Fruit fly (Drosophila melanogaster) whole organism, prepupa: ENCODE results near the gene CG9030.

Experiments
- Blimp-1 ChIP-seq: fragments of 200-800 bp; sonication (Bioruptor generic); optimal IDR thresholded peaks from 3 replicates; lab custom pipeline; 2017; ENCODE audit warnings: missing biosample characterization, missing genetic modification characterization, mild to moderate bottlenecking, moderate library complexity, missing genetic modification reagents
- CG10631 ChIP-seq: fragments of 200-800 bp; sonication (Bioruptor generic); optimal IDR thresholded peaks from 2 replicates; lab custom pipeline; 2016; ENCODE audit warnings: missing biosample characterization, missing genetic modification characterization
- CG10669 ChIP-seq: fragments of 200-800 bp; sonication (Bioruptor generic); optimal IDR thresholded peaks from 3 replicates; lab custom pipeline; 2018; ENCODE audit warnings: missing biosample characterization, mild to moderate bottlenecking, missing genetic modification characterization, moderate library complexity
- CG11762 ChIP-seq: fragments of 200-800 bp; sonication (Bioruptor generic); optimal IDR thresholded peaks from 3 replicates; lab custom pipeline; 2016; ENCODE audit warnings: missing biosample characterization, missing genetic modification characterization; ENCODE audit not compliant: insufficient read depth
- CG11902 ChIP-seq: fragments of 200-800 bp; sonication (Bioruptor generic); optimal IDR thresholded peaks from 3 replicates; lab custom pipeline; 2016; ENCODE audit warnings: missing biosample characterization, missing genetic modification characterization
- CG15336 ChIP-seq: fragments of 200-800 bp; sonication (Bioruptor generic); IDR thresholded peaks from 2 replicates; pipeline ENCODE4 v1.3.6; 2022; ENCODE audit warnings: missing biosample characterization, missing genetic modification characterization
- CG16779 ChIP-seq: fragments of 200-800 bp; sonication (Bioruptor generic); optimal IDR thresholded peaks from 3 replicates; lab custom pipeline; 2017; ENCODE audit warnings: missing biosample characterization, mild to moderate bottlenecking, missing genetic modification characterization
- CG3032 ChIP-seq: fragments of 200-800 bp; optimal IDR thresholded peaks from 2 replicates; lab custom pipeline; 2019; ENCODE audit warnings: missing biosample characterization, mild to moderate bottlenecking, missing genetic modification characterization, moderate library complexity
- CG32006 ChIP-seq: fragments of 200-800 bp; sonication (Bioruptor generic); optimal IDR thresholded peaks from 3 replicates; lab custom pipeline; 2017; ENCODE audit warnings: missing biosample characterization, mild to moderate bottlenecking, missing genetic modification characterization
- CG34406 ChIP-seq: fragments of 200-800 bp; sonication (Bioruptor generic); optimal IDR thresholded peaks from 3 replicates; lab custom pipeline; 2016; ENCODE audit warnings: missing biosample characterization, missing genetic modification characterization
- CG4318 ChIP-seq: fragments of 200-800 bp; sonication (Bioruptor generic); optimal IDR thresholded peaks from 3 replicates; lab custom pipeline; 2017; ENCODE audit warnings: missing biosample characterization, mild to moderate bottlenecking, missing genetic modification characterization
- CG6163 ChIP-seq: fragments of 200-800 bp; sonication (Bioruptor generic); IDR thresholded peaks from 3 replicates; pipeline ENCODE4 v1.3.6; 2022; ENCODE audit warnings: missing biosample characterization, missing genetic modification characterization
- CG6276 ChIP-seq: fragments of 200-800 bp; sonication (Bioruptor generic); optimal IDR thresholded peaks from 2 replicates; lab custom pipeline; 2017; ENCODE audit warnings: missing biosample characterization, mild to moderate bottlenecking, missing genetic modification characterization
- CG6792 ChIP-seq: fragments of 200-800 bp; sonication (Bioruptor generic); optimal IDR thresholded peaks from 3 replicates; lab custom pipeline; 2016; ENCODE audit warnings: missing biosample characterization, missing genetic modification characterization
- CG6808 ChIP-seq: fragments of 200-800 bp; sonication (Bioruptor generic); optimal IDR thresholded peaks from 3 replicates; lab custom pipeline; 2017; ENCODE audit warnings: missing biosample characterization, missing genetic modification characterization, mild to moderate bottlenecking, moderate library complexity, missing genetic modification reagents
- CG8119 ChIP-seq: fragments of 200-800 bp; sonication (Bioruptor generic); IDR thresholded peaks from 3 replicates; pipeline ENCODE4 v1.3.6; 2022; ENCODE audit warnings: missing biosample characterization, missing genetic modification characterization
- CG8632 ChIP-seq: fragments of 200-800 bp; sonication (Bioruptor generic); optimal IDR thresholded peaks from 3 replicates; lab custom pipeline; 2016; ENCODE audit warnings: missing biosample characterization, missing genetic modification characterization
- CG9139 ChIP-seq: fragments of 200-800 bp; sonication (Bioruptor generic); optimal IDR thresholded peaks from 3 replicates; lab custom pipeline; 2017; ENCODE audit warnings: missing biosample characterization, mild to moderate bottlenecking, missing genetic modification characterization
- Eip75B ChIP-seq: fragments of 200-800 bp; sonication (Bioruptor generic); optimal IDR thresholded peaks from 3 replicates; lab custom pipeline; 2016; ENCODE audit warnings: missing biosample characterization, missing genetic modification characterization
- Eip78C ChIP-seq: fragments of 200-800 bp; sonication (Bioruptor generic); peaks from one replicate; lab custom pipeline; 2016; ENCODE audit warnings: missing biosample characterization, missing genetic modification characterization
- Eip93F ChIP-seq: fragments of 200-800 bp; sonication (Bioruptor generic); optimal IDR thresholded peaks from 2 replicates; lab custom pipeline; 2016; ENCODE audit warnings: missing biosample characterization, mild to moderate bottlenecking, missing genetic modification characterization
- Ets96B ChIP-seq: fragments of 200-800 bp; optimal IDR thresholded peaks from 2 replicates; lab custom pipeline; 2019; ENCODE audit warnings: missing biosample characterization, mild to moderate bottlenecking, missing genetic modification characterization, moderate library complexity
- Gug ChIP-seq: fragments of 200-800 bp; sonication (Bioruptor generic); IDR thresholded peaks from 2 replicates; pipeline ENCODE4 v1.3.6; 2022; ENCODE audit warnings: missing biosample characterization, missing genetic modification characterization
- Hr38 ChIP-seq: sonication (Bioruptor generic); optimal IDR thresholded peaks from 2 replicates; lab custom pipeline; 2016; ENCODE audit warnings: missing biosample characterization, missing genetic modification characterization
- Hr4 ChIP-seq: fragments of 200-800 bp; sonication (Bioruptor generic); optimal IDR thresholded peaks from 3 replicates; lab custom pipeline; 2016; ENCODE audit warnings: missing biosample characterization, missing genetic modification characterization
- Met ChIP-seq: fragments of 200-800 bp; sonication (Bioruptor generic); optimal IDR thresholded peaks from 3 replicates; lab custom pipeline; 2016; ENCODE audit warnings: missing biosample characterization, missing genetic modification characterization
- OdsH ChIP-seq: fragments of 200-800 bp; sonication (Bioruptor generic); optimal IDR thresholded peaks from 3 replicates; lab custom pipeline; 2016; ENCODE audit warnings: missing biosample characterization, missing genetic modification characterization
- Smox ChIP-seq: fragments of 200-800 bp; sonication (Bioruptor generic); optimal IDR thresholded peaks from 3 replicates; lab custom pipeline; 2016; ENCODE audit warnings: missing biosample characterization, missing genetic modification characterization
- Sox102F ChIP-seq: fragments of 200-800 bp; sonication (Bioruptor generic); optimal IDR thresholded peaks from 2 replicates; lab custom pipeline; 2016; ENCODE audit warnings: missing biosample characterization, mild to moderate bottlenecking, missing genetic modification characterization
- Sox14 ChIP-seq: fragments of 200-800 bp; sonication (Bioruptor generic); optimal IDR thresholded peaks from 3 replicates; lab custom pipeline; 2016; ENCODE audit warnings: missing biosample characterization, missing genetic modification characterization
- Sox15 ChIP-seq: fragments of 200-800 bp; sonication (Bioruptor generic); optimal IDR thresholded peaks from 3 replicates; lab custom pipeline; 2016; ENCODE audit warnings: missing biosample characterization, missing genetic modification characterization
- acj6 ChIP-seq: fragments of 200-800 bp; sonication (Bioruptor generic); optimal IDR thresholded peaks from 3 replicates; lab custom pipeline; 2016; ENCODE audit warnings: missing biosample characterization, missing genetic modification characterization
- cyc ChIP-seq: fragments of 200-800 bp; sonication (Bioruptor generic); optimal IDR thresholded peaks from 3 replicates; lab custom pipeline; 2016; ENCODE audit warnings: missing biosample characterization, missing genetic modification characterization
- dac ChIP-seq: fragments of 200-800 bp; sonication (Bioruptor generic); optimal IDR thresholded peaks from 2 replicates; lab custom pipeline; 2017; ENCODE audit warnings: missing biosample characterization, mild to moderate bottlenecking, missing genetic modification characterization
- eg ChIP-seq: fragments of 200-800 bp; sonication (Bioruptor generic); IDR thresholded peaks from 3 replicates; pipeline ENCODE4 v1.3.6; 2022; ENCODE audit warnings: missing biosample characterization, missing genetic modification characterization
- esn ChIP-seq: fragments of 200-800 bp; sonication (Bioruptor generic); optimal IDR thresholded peaks from 2 replicates; lab custom pipeline; 2016; ENCODE audit warnings: missing biosample characterization, mild to moderate bottlenecking, missing genetic modification characterization, moderate library complexity
- fd59A ChIP-seq: fragments of 200-800 bp; sonication (Bioruptor generic); optimal IDR thresholded peaks from 2 replicates; lab custom pipeline; 2017; ENCODE audit warnings: missing biosample characterization, mild to moderate bottlenecking, missing genetic modification characterization, missing genetic modification reagents
- fd85E ChIP-seq: fragments of 200-800 bp; sonication (Bioruptor generic); optimal IDR thresholded peaks from 3 replicates; lab custom pipeline; 2016; ENCODE audit warnings: missing biosample characterization, missing genetic modification characterization
- fkh ChIP-seq: fragments of 200-800 bp; sonication (Bioruptor generic); optimal IDR thresholded peaks from 3 replicates; lab custom pipeline; 2017; ENCODE audit warnings: missing biosample characterization, mild to moderate bottlenecking, missing genetic modification characterization, moderate library complexity
- lz ChIP-seq: fragments of 200-800 bp; sonication (Bioruptor generic); optimal IDR thresholded peaks from 3 replicates; lab custom pipeline; 2016; ENCODE audit warnings: missing biosample characterization, missing genetic modification characterization
- pdm3 ChIP-seq: fragments of 200-800 bp; sonication (Bioruptor generic); optimal IDR thresholded peaks from 3 replicates; lab custom pipeline; 2016; ENCODE audit warnings: missing biosample characterization, missing genetic modification characterization
- salr ChIP-seq, 2 experiments: fragments of 200-800 bp; sonication (Bioruptor generic); optimal IDR thresholded peaks; 3 replicates each; lab custom pipeline; 2016 to 2018; ENCODE audit warnings: missing biosample characterization in 2 of 2, missing genetic modification characterization in 2 of 2, mild to moderate bottlenecking in 1 of 2
- spab ChIP-seq: fragments of 200-800 bp; sonication (Bioruptor generic); optimal IDR thresholded peaks from 2 replicates; lab custom pipeline; 2017; ENCODE audit warnings: missing biosample characterization, mild to moderate bottlenecking, missing genetic modification characterization, missing genetic modification reagents
- ss ChIP-seq, 2 experiments: fragments of 200-800 bp; sonication (Bioruptor generic); optimal IDR thresholded peaks; 2 replicates in 1 of 2; 3 replicates in 1 of 2; lab custom pipeline; 2017 to 2018; ENCODE audit warnings: mild to moderate bottlenecking in 2 of 2, missing biosample characterization in 2 of 2, missing genetic modification characterization in 2 of 2, moderate library complexity in 1 of 2
- svp ChIP-seq: fragments of 200-800 bp; sonication (Bioruptor generic); peaks from one replicate; lab custom pipeline; 2016; ENCODE audit warnings: missing biosample characterization, missing genetic modification characterization
- topi ChIP-seq: fragments of 200-800 bp; sonication (Bioruptor generic); optimal IDR thresholded peaks from 3 replicates; lab custom pipeline; 2016; ENCODE audit warnings: missing biosample characterization, missing genetic modification characterization
- vri ChIP-seq: fragments of 200-800 bp; sonication (Bioruptor generic); optimal IDR thresholded peaks from 3 replicates; lab custom pipeline; 2016; ENCODE audit warnings: missing biosample characterization, mild to moderate bottlenecking, missing genetic modification characterization

CG9030 gene

DNA sequence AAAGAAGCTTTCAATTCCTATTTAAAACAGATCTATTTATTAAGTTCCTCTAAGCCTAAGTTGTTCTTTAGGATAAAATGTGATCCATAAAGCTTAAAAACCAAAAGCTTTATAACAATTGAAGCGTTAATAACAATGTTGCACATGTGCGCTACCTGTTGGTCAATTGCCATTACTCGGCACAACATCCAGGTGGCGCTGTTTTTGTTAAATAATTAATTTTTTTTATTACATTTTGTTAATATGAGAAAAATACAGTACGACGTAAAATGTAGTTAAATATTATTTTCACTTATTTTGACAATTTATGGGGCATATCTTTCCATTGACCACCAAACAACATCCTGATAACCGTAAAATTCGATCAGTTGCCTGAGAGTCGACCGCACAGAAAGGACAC is 1.0 kb downstream of the CG9030 start (continued):
- TF ChIP-seq Gug, result no peak
- no peak for TF ChIP-seq CG6792 (GFP tag; lab: Kevin White, UChicago)
- no peak for TF ChIP-seq CG8632 (GFP tag; lab: Kevin White, UChicago)
- no peak for TF ChIP-seq CG16779
- TF ChIP-seq Eip75B (GFP tag; lab: Kevin White, UChicago), result no peak
- TF ChIP-seq Met (GFP tag; lab: Kevin White, UChicago), result peak; percentile 37

DNA sequence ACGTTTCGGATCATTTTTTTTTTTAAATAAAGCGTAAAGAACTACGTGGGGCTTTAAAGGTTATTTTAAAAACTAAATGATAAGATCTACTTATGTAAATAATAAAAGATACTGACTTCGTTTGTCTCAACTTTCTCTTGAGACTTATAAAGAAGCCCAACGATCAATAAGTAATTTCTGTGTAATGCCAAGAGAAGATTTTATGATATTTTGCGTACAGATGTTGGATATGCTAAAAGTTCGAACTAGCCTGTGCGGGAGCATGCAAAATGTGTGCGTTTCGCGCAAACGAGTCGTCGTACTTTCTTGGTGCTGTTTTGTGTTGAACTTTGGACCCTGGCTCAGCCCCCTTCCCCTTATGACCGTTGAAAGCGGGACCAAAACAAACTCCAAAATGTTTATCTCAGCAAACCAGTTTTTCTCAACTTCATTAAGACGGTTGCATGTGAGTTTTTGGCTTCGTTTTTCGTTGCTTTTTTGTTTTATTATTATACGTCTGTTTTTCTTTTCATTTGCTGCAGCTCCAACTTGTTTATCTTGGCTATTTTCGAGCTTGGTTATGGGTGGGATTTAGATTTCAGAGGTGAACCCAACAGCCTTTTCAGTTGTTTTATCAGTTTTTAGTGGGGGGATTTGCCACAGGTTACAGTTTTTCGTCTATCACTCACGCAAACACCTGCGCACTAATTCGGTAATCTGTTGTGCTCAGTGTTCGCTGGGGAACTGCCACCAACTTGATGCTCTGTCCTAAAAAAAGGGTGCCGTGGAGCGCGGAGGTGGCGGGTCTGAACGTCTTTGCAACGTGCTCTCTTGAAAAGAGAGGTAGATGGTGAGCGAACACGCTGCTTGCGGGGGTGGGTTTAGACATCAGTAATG is 1.8 kb downstream of the CG9030 start, which contains the start of gene pdgy:
Gene pdgy, minus strand, starts transcription at position 688 of the 876 bp plus-strand sequence.
- TF ChIP-seq cyc (GFP tag; lab: Kevin White, UChicago) (no peak), lz (GFP tag; lab: Kevin White, UChicago) (no peak), CG8119 (GFP tag; lab: Robert Waterston, UW) (peak; percentile 81), acj6 (GFP tag; lab: Kevin White, UChicago) (no peak), Smox (GFP tag; lab: Kevin White, UChicago) (no peak), CG11762 (GFP tag; lab: Kevin White, UChicago) (peak; percentile 44), ss (GFP tag; optimal IDR thresholded peaks at IDR 0.05; lab: Kevin White, UChicago) (peak; percentile 98 to 99), salr (GFP tag; optimal IDR thresholded peaks at IDR 0.05; lab: Kevin White, UChicago) (peak; percentile 50 to 67), CG6163 (GFP tag; lab: Robert Waterston, UW) (peak; percentile 79), CG15336 (GFP tag; lab: Robert Waterston, UW) (peak; percentile 76; the same call in 1 of the 2 replicates), CG16779 (peak; percentile 88), Sox15 (GFP tag; lab: Kevin White, UChicago) (no peak), topi (GFP tag; lab: Kevin White, UChicago) (peak; percentile 41), fkh (peak; percentile 33), eg (GFP tag; lab: Robert Waterston, UW) (peak; percentile 88), Hr4 (GFP tag; lab: Kevin White, UChicago) (no peak), pdm3 (GFP tag; lab: Kevin White, UChicago) (no peak), vri (GFP tag; lab: Kevin White, UChicago) (peak; percentile 7), fd85E (GFP tag; lab: Kevin White, UChicago) (peak; percentile 47), dac (GFP tag; lab: Kevin White, UChicago) (peak; percentile 1), CG6808 (GFP tag; lab: Kevin White, UChicago) (peak; percentile 96), CG10631 (GFP tag; lab: Kevin White, UChicago) (no peak), CG32006 (peak; percentile 69), CG8632 (GFP tag; lab: Kevin White, UChicago) (no peak), Eip93F (GFP tag; lab: Kevin White, UChicago) (peak; percentile 95), Gug (peak; percentile 25; the same call in 1 of the 2 replicates), Sox14 (GFP tag; lab: Kevin White, UChicago) (no peak), CG3032 (tag; lab: Kevin White, UChicago) (peak; percentile 31), Sox102F (GFP tag; lab: Kevin White, UChicago) (peak; percentile 61), Met (GFP tag; lab: Kevin White, UChicago) (peak; percentile 51), spab (GFP tag; lab: Kevin White, UChicago) (peak; percentile 86), svp (GFP tag; lab: Kevin White, UChicago) (peak; percentile 60), CG34406 (no peak), esn (GFP tag; lab: Kevin White, UChicago) (no peak), CG6792 (GFP tag; lab: Kevin White, UChicago) (no peak), Blimp-1 (GFP tag; lab: Kevin White, UChicago) (peak; percentile 58), Hr38 (peak; percentile 31), CG6276 (GFP tag; lab: Kevin White, UChicago) (peak; percentile 92), Eip78C (GFP tag; lab: Kevin White, UChicago) (peak; percentile 59), CG4318 (GFP tag; lab: Kevin White, UChicago) (peak; percentile 49), OdsH (GFP tag; lab: Kevin White, UChicago) (no peak), CG9139 (GFP tag; lab: Kevin White, UChicago) (peak; percentile 98), Ets96B (tag; lab: Kevin White, UChicago) (peak; percentile 55), fd59A (peak; percentile 40), CG11902 (GFP tag; lab: Kevin White, UChicago) (no peak), CG10669 (GFP tag; lab: Kevin White, UChicago) (peak; percentile 76)
